Worm (Caenorhabditis elegans): ENCODE results near the gene psa-3.
A peak's percentile ranks its signal among the peaks of the same experiment; 100 is the strongest.

DNA sequence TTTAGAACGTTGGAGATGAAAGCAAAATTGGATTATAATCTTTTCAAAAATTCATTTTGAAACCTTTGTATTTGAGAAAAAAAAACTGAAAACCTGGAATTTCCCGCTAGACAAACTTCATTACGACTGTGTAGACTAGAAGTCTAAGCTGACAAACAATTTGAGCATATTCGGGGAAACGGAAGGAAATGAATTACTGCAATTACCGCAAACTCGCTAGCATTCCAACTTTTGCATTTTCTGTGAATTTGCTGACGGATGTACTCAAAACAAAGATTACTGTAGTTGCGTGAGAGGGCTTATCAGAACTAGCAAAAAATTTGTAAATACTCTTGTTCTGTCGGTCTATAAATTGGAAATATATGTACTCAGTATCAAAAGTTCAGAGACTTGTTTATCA is 17.9 kb upstream of the psa-3 start:
- TF ChIP-seq ceh-82 (tag; optimal IDR thresholded peaks at IDR 0.05) = no peak
- no peak for TF ChIP-seq lin-11 (tag; optimal IDR thresholded peaks at IDR 0.05)
- TF ChIP-seq nhr-237 (tag; optimal IDR thresholded peaks at IDR 0.05) = no peak
- TF ChIP-seq nhr-77 (tag; optimal IDR thresholded peaks at IDR 0.05) = no peak
- no peak for TF ChIP-seq fos-1 (tag; optimal IDR thresholded peaks at IDR 0.05)
- TF ChIP-seq unc-62 (GFP tag; optimal IDR thresholded peaks at IDR 0.05) = no peak
- TF ChIP-seq lsy-2 (tag; optimal IDR thresholded peaks at IDR 0.05) = peak in 1 of 2 experiments; percentile 41
- no peak for TF ChIP-seq nhr-12 (tag; optimal IDR thresholded peaks at IDR 0.05)
- TF ChIP-seq zag-1 (tag; optimal IDR thresholded peaks at IDR 0.05) = no peak
- no peak for TF ChIP-seq lin-39 (tag; optimal IDR thresholded peaks at IDR 0.05)
- no peak for TF ChIP-seq mdl-1 (tag; optimal IDR thresholded peaks at IDR 0.05)
